Fruit fly (Drosophila melanogaster) whole organism, embryonic: ENCODE results near the gene Oct-TyrR.

Experiments
- CG10543 ChIP-seq: fragments of 200-800 bp; sonication (Bioruptor generic); optimal IDR thresholded peaks from 3 replicates; lab custom pipeline; 2017; ENCODE audit warnings: missing biosample characterization, mild to moderate bottlenecking, missing genetic modification characterization, moderate library complexity
- CG7372 ChIP-seq: fragments of 200-800 bp; sonication (Bioruptor generic); IDR thresholded peaks from 2 replicates; pipeline ENCODE4 v1.3.6; 2022; ENCODE audit warnings: missing biosample characterization, missing genetic modification characterization
- aop ChIP-seq: fragments of 200-800 bp; sonication (Bioruptor generic); IDR thresholded peaks from 2 replicates; pipeline ENCODE4 v1.3.6; 2022; ENCODE audit warnings: missing biosample characterization, missing genetic modification characterization
- otp ChIP-seq: fragments of 200-800 bp; sonication (Bioruptor generic); IDR thresholded peaks from 3 replicates; pipeline ENCODE4, ENCODE4 v1.3.6; 2022; ENCODE audit warnings: missing biosample characterization, missing genetic modification characterization
- unc-4 ChIP-seq: fragments of 200-800 bp; sonication (Bioruptor generic); IDR thresholded peaks from 2 replicates; pipeline ENCODE4 v1.3.6; 2022; ENCODE audit warnings: missing biosample characterization, missing genetic modification characterization; ENCODE audit not compliant: partially characterized antibody

dm6 chr3L:22109903-22110302 lies 75.1 kb downstream of the Oct-TyrR start:
- no peak for TF ChIP-seq CG7372 (GFP tag; lab: Robert Waterston, UW)
- TF ChIP-seq unc-4 (GFP tag; lab: Robert Waterston, UW) = no peak
- TF ChIP-seq aop (GFP tag; lab: Robert Waterston, UW) = no peak
- TF ChIP-seq otp (GFP tag; lab: Robert Waterston, UW) = no peak
- TF ChIP-seq CG10543 = no peak
